Worm (Caenorhabditis elegans) whole organism, L2 larva: ENCODE results near the gene T14B4.20.

Experiments
- nhr-11 ChIP-seq: fragments of 150-350 bp; optimal IDR thresholded peaks from 2 replicates; lab custom pipeline; 2014; ENCODE audit warnings: missing biosample characterization, missing genetic modification characterization
- snpc-4 ChIP-seq: fragments of 150-350 bp; optimal IDR thresholded peaks from 2 replicates; lab custom pipeline; 2014; ENCODE audit warnings: missing biosample characterization, missing genetic modification characterization

ce11 chrII:6729331-6729730, 12.6 kb downstream of the T14B4.20 start, which contains the start of gene T14B4.8:
- no peak for TF ChIP-seq nhr-11 (tag; lab: Kevin White, UChicago)
- peak; percentile 4 for TF ChIP-seq snpc-4
